Fruit fly (Drosophila melanogaster) whole organism, embryonic: ENCODE data around the gene CG45081.
A peak's percentile ranks its signal among the peaks of the same experiment; 100 is the strongest.

Experiments used
- Bdp1 ChIP-seq: fragments of 200-800 bp; sonication (Bioruptor generic); optimal IDR thresholded peaks from 3 replicates; lab custom pipeline; 2016; ENCODE audit warnings: missing biosample characterization, missing genetic modification characterization
- BtbVII ChIP-seq: fragments of 200-800 bp; sonication (Bioruptor generic); optimal IDR thresholded peaks from 3 replicates; lab custom pipeline; 2017; ENCODE audit warnings: missing biosample characterization, mild to moderate bottlenecking, missing genetic modification characterization
- C15 ChIP-seq: fragments of 200-800 bp; sonication (Bioruptor generic); IDR thresholded peaks from 3 replicates; pipeline ENCODE4 v1.3.6; 2022; ENCODE audit warnings: missing biosample characterization, missing genetic modification characterization
- CG11560 ChIP-seq: fragments of 200-800 bp; sonication (Bioruptor generic); IDR thresholded peaks from 3 replicates; pipeline ENCODE4 v1.3.6; 2022; ENCODE audit warnings: missing biosample characterization, missing genetic modification characterization
- CG12155 ChIP-seq: fragments of 200-800 bp; sonication (Bioruptor generic); optimal IDR thresholded peaks from 3 replicates; lab custom pipeline; 2016; ENCODE audit warnings: missing biosample characterization, missing genetic modification characterization
- CG14965 ChIP-seq: fragments of 200-800 bp; sonication (Bioruptor generic); optimal IDR thresholded peaks from 2 replicates; lab custom pipeline; 2016; ENCODE audit warnings: missing biosample characterization, missing genetic modification characterization, borderline replicate concordance
- CG15269 ChIP-seq: fragments of 200-800 bp; sonication (Bioruptor generic); optimal IDR thresholded peaks from 2 replicates; lab custom pipeline; 2018; ENCODE audit warnings: missing biosample characterization, mild to moderate bottlenecking, missing genetic modification characterization, moderate library complexity
- CG32772 ChIP-seq: fragments of 200-800 bp; sonication (Bioruptor generic); IDR thresholded peaks from 2 replicates; pipeline ENCODE4 v1.3.6; 2022; ENCODE audit warnings: missing biosample characterization, missing genetic modification characterization
- CG3847 ChIP-seq: fragments of 200-800 bp; sonication (Bioruptor generic); IDR thresholded peaks from 2 replicates; pipeline ENCODE4 v1.3.6; 2022; ENCODE audit warnings: missing biosample characterization, missing genetic modification characterization
- CG43689 ChIP-seq: fragments of 200-800 bp; sonication (Bioruptor generic); IDR thresholded peaks from 2 replicates; pipeline ENCODE4 v1.3.6; 2022; ENCODE audit warnings: missing biosample characterization, missing genetic modification characterization
- CG6683 ChIP-seq: fragments of 200-800 bp; sonication (Bioruptor generic); optimal IDR thresholded peaks from 2 replicates; lab custom pipeline; 2017; ENCODE audit warnings: missing biosample characterization, mild to moderate bottlenecking, missing genetic modification characterization, missing genetic modification reagents
- CG7839 ChIP-seq: fragments of 200-800 bp; sonication (Bioruptor generic); optimal IDR thresholded peaks from 3 replicates; lab custom pipeline; 2018; ENCODE audit warnings: missing biosample characterization, mild to moderate bottlenecking, missing genetic modification characterization, moderate library complexity
- CG8388 ChIP-seq: fragments of 200-800 bp; sonication (Bioruptor generic); optimal IDR thresholded peaks from 2 replicates; lab custom pipeline; 2019; ENCODE audit warnings: missing biosample characterization, mild to moderate bottlenecking, missing genetic modification characterization, moderate library complexity
- CG8924 ChIP-seq: fragments of 200-800 bp; optimal IDR thresholded peaks from 3 replicates; lab custom pipeline; 2019; ENCODE audit warnings: missing biosample characterization, mild to moderate bottlenecking, missing genetic modification characterization, moderate library complexity
- D ChIP-seq, 2 experiments: fragments of 200-800 bp in 1 of 2; fragments of >200 bp in 1 of 2; sonication (Bioruptor generic) in 1 of 2; optimal IDR thresholded peaks; 2 replicates in 1 of 2; 3 replicates in 1 of 2; lab custom pipeline; 2017; ENCODE audit warnings: mild to moderate bottlenecking in 1 of 2, missing biosample characterization in 1 of 2, missing genetic modification characterization in 1 of 2, missing genetic modification reagents in 1 of 2
- D19B ChIP-seq: fragments of 200-800 bp; sonication (Bioruptor generic); optimal IDR thresholded peaks from 2 replicates; lab custom pipeline; 2017; ENCODE audit warnings: missing biosample characterization, mild to moderate bottlenecking, missing genetic modification characterization
- Dp ChIP-seq: fragments of 200-800 bp; sonication (Bioruptor generic); optimal IDR thresholded peaks from 2 replicates; lab custom pipeline; 2018; ENCODE audit warnings: missing biosample characterization, mild to moderate bottlenecking, missing genetic modification characterization, moderate library complexity
- Gsc ChIP-seq: fragments of 200-800 bp; sonication (Bioruptor generic); IDR thresholded peaks from 2 replicates; pipeline ENCODE4 v1.3.6; 2022; ENCODE audit warnings: missing biosample characterization, missing genetic modification characterization
- Mrtf ChIP-seq: fragments of 200-800 bp; sonication (Bioruptor generic); IDR thresholded peaks from 3 replicates; pipeline ENCODE4 v1.3.6; 2022; ENCODE audit warnings: missing biosample characterization, missing genetic modification characterization
- NC2α ChIP-seq: fragments of 200-800 bp; sonication (Bioruptor generic); optimal IDR thresholded peaks from 2 replicates; lab custom pipeline; 2016; ENCODE audit warnings: missing biosample characterization, missing genetic modification characterization
- Oli ChIP-seq: fragments of 200-800 bp; sonication (Bioruptor generic); optimal IDR thresholded peaks from 2 replicates; lab custom pipeline; 2018; ENCODE audit warnings: missing biosample characterization, mild to moderate bottlenecking, missing genetic modification characterization, moderate library complexity
- Pdp1 ChIP-seq, 2 experiments: fragments of 200-800 bp; sonication (Bioruptor generic); optimal IDR thresholded peaks; 3 replicates each; lab custom pipeline; 2016; ENCODE audit warnings: missing biosample characterization in 2 of 2, missing genetic modification characterization in 2 of 2, mild to moderate bottlenecking in 1 of 2, moderate library complexity in 1 of 2
- Ptx1 ChIP-seq: fragments of 200-800 bp; sonication (Bioruptor generic); IDR thresholded peaks from 2 replicates; pipeline ENCODE4 v1.3.6; 2022; ENCODE audit warnings: missing biosample characterization, missing genetic modification characterization
- Scr ChIP-seq: fragments of 200-800 bp; sonication (Bioruptor generic); IDR thresholded peaks from 2 replicates; pipeline ENCODE4 v1.3.6; 2022; ENCODE audit warnings: missing biosample characterization, missing genetic modification characterization; ENCODE audit not compliant: partially characterized antibody
- Sry-δ ChIP-seq: fragments of 200-800 bp; sonication (Bioruptor generic); optimal IDR thresholded peaks from 2 replicates; lab custom pipeline; 2016; ENCODE audit warnings: missing biosample characterization, missing genetic modification characterization
- Stat92E ChIP-seq, 3 experiments: fragments of >200 bp in 2 of 3; fragments of 200-800 bp in 1 of 3; sonication (Bioruptor generic) in 1 of 3; optimal IDR thresholded peaks; 2 replicates each; lab custom pipeline; 2017 to 2019; ENCODE audit warnings: missing biosample characterization in 3 of 3, missing genetic modification characterization in 3 of 3, mild to moderate bottlenecking in 1 of 3, moderate library complexity in 1 of 3
- Tbp ChIP-seq: fragments of >200 bp; optimal IDR thresholded peaks from 2 replicates; lab custom pipeline; 2018; ENCODE audit warnings: missing biosample characterization, missing genetic modification characterization
- dati ChIP-seq: fragments of 200-800 bp; sonication (Bioruptor generic); IDR thresholded peaks from 2 replicates; pipeline ENCODE4 v1.3.6; 2022; ENCODE audit warnings: missing biosample characterization, missing genetic modification characterization
- disco-r ChIP-seq: fragments of 200-800 bp; sonication (Bioruptor generic); optimal IDR thresholded peaks from 2 replicates; lab custom pipeline; 2016; ENCODE audit warnings: missing biosample characterization, missing genetic modification characterization
- fd3F ChIP-seq: fragments of 200-800 bp; sonication (Bioruptor generic); optimal IDR thresholded peaks from 2 replicates; lab custom pipeline; 2018; ENCODE audit warnings: missing biosample characterization, mild to moderate bottlenecking, missing genetic modification characterization, moderate library complexity
- gce ChIP-seq: fragments of 200-800 bp; sonication (Bioruptor generic); IDR thresholded peaks from 3 replicates; pipeline ENCODE4 v1.3.6; 2022; ENCODE audit warnings: missing biosample characterization, missing genetic modification characterization
- gcm2 ChIP-seq: fragments of 200-800 bp; sonication (Bioruptor generic); optimal IDR thresholded peaks from 2 replicates; lab custom pipeline; 2016; ENCODE audit warnings: missing biosample characterization, missing genetic modification characterization
- gsb ChIP-seq: fragments of 200-800 bp; sonication (Bioruptor generic); IDR thresholded peaks from 2 replicates; pipeline ENCODE4 v1.3.6; 2022; ENCODE audit warnings: missing biosample characterization, missing genetic modification characterization
- kah ChIP-seq: fragments of 200-800 bp; sonication (Bioruptor generic); optimal IDR thresholded peaks from 2 replicates; lab custom pipeline; 2018; ENCODE audit warnings: missing biosample characterization, mild to moderate bottlenecking, missing genetic modification characterization
- kni ChIP-seq: fragments of 200-800 bp; sonication (Bioruptor generic); optimal IDR thresholded peaks from 3 replicates; lab custom pipeline; 2017; ENCODE audit warnings: mild to moderate bottlenecking, missing biosample characterization, missing genetic modification reagents, missing genetic modification characterization
- lab ChIP-seq: fragments of 200-800 bp; sonication (Bioruptor generic); optimal IDR thresholded peaks from 3 replicates; lab custom pipeline; 2017; ENCODE audit warnings: missing biosample characterization, missing genetic modification characterization, mild to moderate bottlenecking, moderate library complexity, missing genetic modification reagents
- lbe ChIP-seq: fragments of 200-800 bp; sonication (Bioruptor generic); optimal IDR thresholded peaks from 2 replicates; lab custom pipeline; 2016; ENCODE audit warnings: missing biosample characterization, mild to moderate bottlenecking, missing genetic modification characterization
- nau ChIP-seq: fragments of 200-800 bp; sonication (Bioruptor generic); optimal IDR thresholded peaks from 3 replicates; lab custom pipeline; 2017; ENCODE audit warnings: missing biosample characterization, mild to moderate bottlenecking, missing genetic modification characterization, missing genetic modification reagents
- nmo ChIP-seq: fragments of 200-800 bp; sonication (Bioruptor generic); optimal IDR thresholded peaks from 2 replicates; lab custom pipeline; 2018; ENCODE audit warnings: missing biosample characterization, mild to moderate bottlenecking, missing genetic modification characterization, moderate library complexity
- onecut ChIP-seq: fragments of 200-800 bp; sonication (Bioruptor generic); IDR thresholded peaks from 2 replicates; pipeline ENCODE4 v1.3.6; 2022; ENCODE audit warnings: missing biosample characterization, missing genetic modification characterization
- pho ChIP-seq: fragments of 200-800 bp; sonication (Bioruptor generic); optimal IDR thresholded peaks from 2 replicates; lab custom pipeline; 2016; ENCODE audit warnings: missing biosample characterization, missing genetic modification characterization
- rib ChIP-seq: fragments of 200-800 bp; sonication (Bioruptor generic); IDR thresholded peaks from 2 replicates; pipeline ENCODE4 v1.3.6; 2022; ENCODE audit warnings: missing biosample characterization, missing genetic modification characterization
- schlank ChIP-seq: fragments of 200-800 bp; sonication (Bioruptor generic); optimal IDR thresholded peaks from 2 replicates; lab custom pipeline; 2018; ENCODE audit warnings: missing biosample characterization, mild to moderate bottlenecking, missing genetic modification characterization
- sens-2 ChIP-seq: fragments of 200-800 bp; sonication (Bioruptor generic); IDR thresholded peaks from 2 replicates; pipeline ENCODE4 v1.3.6; 2022; ENCODE audit warnings: missing biosample characterization, missing genetic modification characterization
- so ChIP-seq: fragments of 200-800 bp; sonication (Bioruptor generic); IDR thresholded peaks from 3 replicates; pipeline ENCODE4 v1.3.6; 2022; ENCODE audit warnings: missing biosample characterization, missing genetic modification characterization
- tin ChIP-seq: fragments of 200-800 bp; sonication (Bioruptor generic); optimal IDR thresholded peaks from 3 replicates; lab custom pipeline; 2016; ENCODE audit warnings: missing biosample characterization, missing genetic modification characterization
- unc-4 ChIP-seq: fragments of 200-800 bp; sonication (Bioruptor generic); IDR thresholded peaks from 2 replicates; pipeline ENCODE4 v1.3.6; 2022; ENCODE audit warnings: missing biosample characterization, missing genetic modification characterization; ENCODE audit not compliant: partially characterized antibody
- vnd ChIP-seq: fragments of 200-800 bp; sonication (Bioruptor generic); IDR thresholded peaks from 3 replicates; pipeline ENCODE4 v1.3.6; 2022; ENCODE audit warnings: missing biosample characterization, missing genetic modification characterization; ENCODE audit not compliant: partially characterized antibody
- zfh1 ChIP-seq: fragments of 200-800 bp; sonication (Bioruptor generic); IDR thresholded peaks from 3 replicates; pipeline ENCODE4 v1.3.6; 2022; ENCODE audit warnings: missing biosample characterization, missing genetic modification characterization

The CG45081 gene

DNA sequence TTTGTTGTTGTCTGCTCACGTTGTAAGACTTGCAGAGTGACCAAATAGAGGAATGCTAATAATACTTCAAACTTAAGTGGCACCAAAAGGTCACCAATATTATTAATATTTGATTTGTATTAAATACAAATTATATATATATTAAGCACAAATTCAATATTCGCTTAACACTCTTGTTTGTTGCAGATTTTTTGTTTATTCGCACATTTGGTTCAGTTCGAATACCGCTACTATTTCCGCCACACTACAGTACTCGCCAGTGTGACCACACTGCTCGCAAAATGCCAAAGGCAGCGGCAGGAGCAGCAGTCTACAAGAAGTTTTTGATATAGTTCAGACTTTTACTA is 1.7 kb upstream of the CG45081 start, which contains the start of gene Max (continued):
- TF ChIP-seq disco-r (GFP tag; lab: Kevin White, UChicago) (no peak), Dp (GFP tag; lab: Kevin White, UChicago) (peak; percentile 28), Stat92E (GFP tag; optimal IDR thresholded peaks at IDR 0.05; lab: Kevin White, UChicago) (no peak), NC2α (GFP tag; lab: Kevin White, UChicago) (no peak), Ptx1 (GFP tag; lab: Robert Waterston, UW) (peak; percentile 67), schlank (tag; lab: Kevin White, UChicago) (peak; percentile 41), C15 (GFP tag; lab: Robert Waterston, UW) (0 out of 3 replicates have a peak, but pooled peaks have one; percentile 16), kni (GFP tag; lab: Kevin White, UChicago) (no peak), tin (peak; percentile 58), Tbp (GFP tag; lab: Kevin White, UChicago) (no peak), lab (GFP tag; lab: Kevin White, UChicago) (peak; percentile 86), lbe (GFP tag; lab: Kevin White, UChicago) (peak; percentile 37), zfh1 (GFP tag; lab: Robert Waterston, UW) (peak; percentile 80), nau (GFP tag; lab: Kevin White, UChicago) (no peak), dati (GFP tag; lab: Robert Waterston, UW) (no peak), onecut (GFP tag; lab: Robert Waterston, UW) (peak; percentile 46), fd3F (peak; percentile 54), BtbVII (GFP tag; lab: Kevin White, UChicago) (peak; percentile 71), gcm2 (GFP tag; lab: Kevin White, UChicago) (no peak), Bdp1 (GFP tag; lab: Kevin White, UChicago) (peak; percentile 24), gsb (no peak), D (optimal IDR thresholded peaks at IDR 0.05; lab: Kevin White, UChicago) (no peak), D (GFP tag; optimal IDR thresholded peaks at IDR 0.05; lab: Kevin White, UChicago) (no peak), CG32772 (GFP tag; lab: Robert Waterston, UW) (0 out of 2 replicates have a peak, but pooled peaks have one; percentile 45), Sry-δ (GFP tag; lab: Kevin White, UChicago) (peak; percentile 5), Mrtf (GFP tag; lab: Robert Waterston, UW) (peak; percentile 37; the same call in 1 of the 3 replicates), Gsc (no peak), CG3847 (GFP tag; lab: Robert Waterston, UW) (peak; percentile 79), Scr (GFP tag; lab: Robert Waterston, UW) (0 out of 2 replicates have a peak, but pooled peaks have one; percentile 9), Oli (tag; lab: Kevin White, UChicago) (peak; percentile 47), CG11560 (tag; lab: Robert Waterston, UW) (0 out of 3 replicates have a peak, but pooled peaks have one; percentile 29), nmo (GFP tag; lab: Kevin White, UChicago) (peak; percentile 82), unc-4 (no peak; the same call in 1 of the 2 replicates), so (GFP tag; lab: Robert Waterston, UW) (0 out of 3 replicates have a peak, but pooled peaks have one; percentile 30), vnd (GFP tag; lab: Robert Waterston, UW) (no peak), Pdp1 (GFP tag; optimal IDR thresholded peaks at IDR 0.05; lab: Kevin White, UChicago) (peak in 1 of 2 experiments; percentile 8), CG14965 (GFP tag; lab: Kevin White, UChicago) (no peak), D19B (GFP tag; lab: Kevin White, UChicago) (peak; percentile 29), CG8388 (GFP tag; lab: Kevin White, UChicago) (peak; percentile 58), CG12155 (GFP tag; lab: Kevin White, UChicago) (peak; percentile 64), gce (GFP tag; lab: Robert Waterston, UW) (peak; percentile 68; the same call in 2 of the 3 replicates), pho (GFP tag; lab: Kevin White, UChicago) (no peak), CG8924 (peak; percentile 79), rib (GFP tag; lab: Robert Waterston, UW) (no peak), kah (GFP tag; lab: Kevin White, UChicago) (peak; percentile 30), CG6683 (GFP tag; lab: Kevin White, UChicago) (peak; percentile 26), CG7839 (peak; percentile 72), sens-2 (GFP tag; lab: Robert Waterston, UW) (0 out of 2 replicates have a peak, but pooled peaks have one; percentile 20), CG43689 (GFP tag; lab: Robert Waterston, UW) (no peak), CG15269 (tag; lab: Kevin White, UChicago) (peak; percentile 82)
